Fruit fly (Drosophila melanogaster) whole organism, embryonic: ENCODE results near the gene Sdic2.
"Not testable (repeated sequence)": the region's sequence is repeated elsewhere in the genome, so short reads cannot be mapped to it uniquely, and the experiment has no call there.

Source experiments
- CG10209 ChIP-seq: fragments of 200-800 bp; sonication (Bioruptor generic); optimal IDR thresholded peaks from 3 replicates; lab custom pipeline; 2017; ENCODE audit warnings: missing biosample characterization, mild to moderate bottlenecking, missing genetic modification characterization, missing genetic modification reagents
- CG10267 ChIP-seq: fragments of 200-800 bp; sonication (Bioruptor generic); optimal IDR thresholded peaks from 2 replicates; lab custom pipeline; 2018; ENCODE audit warnings: missing biosample characterization, mild to moderate bottlenecking, missing genetic modification characterization, moderate library complexity
- CG11456 ChIP-seq: fragments of 200-800 bp; sonication (Bioruptor generic); IDR thresholded peaks from 3 replicates; pipeline ENCODE4 v1.3.6; 2022; ENCODE audit warnings: missing biosample characterization, missing genetic modification characterization
- CG11723 ChIP-seq: fragments of 200-800 bp; sonication (Bioruptor generic); optimal IDR thresholded peaks from 2 replicates; lab custom pipeline; 2017; ENCODE audit warnings: missing biosample characterization, mild to moderate bottlenecking, missing genetic modification characterization
- CG12769 ChIP-seq: fragments of 200-800 bp; sonication (Bioruptor generic); optimal IDR thresholded peaks from 2 replicates; lab custom pipeline; 2019; ENCODE audit warnings: missing biosample characterization, mild to moderate bottlenecking, missing genetic modification characterization, moderate library complexity
- CG15479 ChIP-seq: fragments of 200-800 bp; sonication (Bioruptor generic); optimal IDR thresholded peaks from 3 replicates; lab custom pipeline; 2019; ENCODE audit warnings: missing biosample characterization, mild to moderate bottlenecking, missing genetic modification characterization, moderate library complexity
- CG17612 ChIP-seq: fragments of 200-800 bp; sonication (Bioruptor generic); IDR thresholded peaks from 2 replicates; pipeline ENCODE4 v1.3.6; 2022; ENCODE audit warnings: missing biosample characterization, missing genetic modification characterization
- CG1832 ChIP-seq: fragments of 200-800 bp; sonication (Bioruptor generic); optimal IDR thresholded peaks from 2 replicates; lab custom pipeline; 2017; ENCODE audit warnings: missing biosample characterization, mild to moderate bottlenecking, missing genetic modification characterization, inconsistent platforms
- CG31224 ChIP-seq: fragments of 200-800 bp; sonication (Bioruptor generic); IDR thresholded peaks from 2 replicates; pipeline ENCODE4 v1.3.6; 2022; ENCODE audit warnings: missing biosample characterization, missing genetic modification characterization
- CG6654 ChIP-seq: fragments of 200-800 bp; sonication (Bioruptor generic); optimal IDR thresholded peaks from 2 replicates; lab custom pipeline; 2017; ENCODE audit warnings: missing biosample characterization, mild to moderate bottlenecking, missing genetic modification characterization
- CG7357 ChIP-seq: fragments of 200-800 bp; sonication (Bioruptor generic); IDR thresholded peaks from 3 replicates; pipeline ENCODE4 v1.3.6; 2022; ENCODE audit warnings: missing biosample characterization, missing genetic modification characterization
- CG8478 ChIP-seq: fragments of >200 bp; optimal IDR thresholded peaks from 2 replicates; lab custom pipeline; 2018
- Dp ChIP-seq: fragments of 200-800 bp; sonication (Bioruptor generic); optimal IDR thresholded peaks from 2 replicates; lab custom pipeline; 2018; ENCODE audit warnings: missing biosample characterization, mild to moderate bottlenecking, missing genetic modification characterization, moderate library complexity
- Fer2 ChIP-seq: fragments of 200-800 bp; sonication (Bioruptor generic); optimal IDR thresholded peaks from 2 replicates; lab custom pipeline; 2018; ENCODE audit warnings: missing biosample characterization, mild to moderate bottlenecking, missing genetic modification characterization, moderate library complexity
- GATAe ChIP-seq: fragments of 200-800 bp; sonication (Bioruptor generic); conservative IDR thresholded peaks from 2 replicates; pipeline ENCODE4 v1.3.6; 2022; ENCODE audit warnings: missing biosample characterization, missing genetic modification characterization
- Rx ChIP-seq: fragments of 200-800 bp; sonication (Bioruptor generic); IDR thresholded peaks from 2 replicates; pipeline ENCODE4 v1.3.6; 2022; ENCODE audit warnings: missing biosample characterization, missing genetic modification characterization
- Sin3A ChIP-seq: fragments of >200 bp; optimal IDR thresholded peaks from 2 replicates; lab custom pipeline; 2018
- ac ChIP-seq: fragments of 200-800 bp; sonication (Bioruptor generic); optimal IDR thresholded peaks from 3 replicates; lab custom pipeline; 2017; ENCODE audit warnings: missing biosample characterization, mild to moderate bottlenecking, missing genetic modification characterization
- chif ChIP-seq, 2 experiments: fragments of 200-800 bp; sonication (Bioruptor generic); optimal IDR thresholded peaks; 3 replicates each; lab custom pipeline; 2016; ENCODE audit warnings: missing biosample characterization in 2 of 2, missing genetic modification characterization in 2 of 2
- emc ChIP-seq: fragments of 200-800 bp; sonication (Bioruptor generic); optimal IDR thresholded peaks from 2 replicates; lab custom pipeline; 2016; ENCODE audit warnings: missing biosample characterization, missing genetic modification characterization
- ewg ChIP-seq: fragments of 200-800 bp; sonication (Bioruptor generic); optimal IDR thresholded peaks from 3 replicates; lab custom pipeline; 2017; ENCODE audit warnings: mild to moderate bottlenecking, missing biosample characterization, missing genetic modification reagents, missing genetic modification characterization
- gem ChIP-seq: fragments of 200-800 bp; sonication (Bioruptor generic); optimal IDR thresholded peaks from 2 replicates; lab custom pipeline; 2019; ENCODE audit warnings: missing biosample characterization, mild to moderate bottlenecking, missing genetic modification characterization, moderate library complexity
- nerfin-1 ChIP-seq: fragments of 200-800 bp; sonication (Bioruptor generic); optimal IDR thresholded peaks from 3 replicates; lab custom pipeline; 2019; ENCODE audit warnings: missing biosample characterization, mild to moderate bottlenecking, missing genetic modification characterization, moderate library complexity
- pfk ChIP-seq: fragments of 200-800 bp; sonication (Bioruptor generic); optimal IDR thresholded peaks from 2 replicates; lab custom pipeline; 2018; ENCODE audit warnings: missing biosample characterization, mild to moderate bottlenecking, missing genetic modification characterization, moderate library complexity
- sr ChIP-seq: fragments of 200-800 bp; sonication (Bioruptor generic); IDR thresholded peaks from 3 replicates; pipeline ENCODE4 v1.3.6; 2022; ENCODE audit warnings: missing biosample characterization, missing genetic modification characterization
- stwl ChIP-seq: fragments of 200-800 bp; sonication (Bioruptor generic); optimal IDR thresholded peaks from 3 replicates; lab custom pipeline; 2018; ENCODE audit warnings: missing biosample characterization, mild to moderate bottlenecking, missing genetic modification characterization, moderate library complexity
- tll ChIP-seq, 2 experiments: fragments of 200-800 bp in 1 of 2; fragments of >200 bp in 1 of 2; sonication (Bioruptor generic) in 1 of 2; optimal IDR thresholded peaks; 2 replicates each; lab custom pipeline; 2017 to 2019; ENCODE audit warnings: missing biosample characterization in 2 of 2, missing genetic modification characterization in 2 of 2, mild to moderate bottlenecking in 1 of 2, moderate library complexity in 1 of 2
- tna ChIP-seq: fragments of 200-800 bp; sonication (Bioruptor generic); IDR thresholded peaks from 2 replicates; pipeline ENCODE4 v1.3.6; 2022; ENCODE audit warnings: missing biosample characterization, missing genetic modification characterization; ENCODE audit not compliant: partially characterized antibody
- vfl ChIP-seq: fragments of 200-800 bp; sonication (Bioruptor generic); optimal IDR thresholded peaks from 2 replicates; lab custom pipeline; 2016; ENCODE audit warnings: missing biosample characterization, missing genetic modification characterization

Sdic2 gene

DNA sequence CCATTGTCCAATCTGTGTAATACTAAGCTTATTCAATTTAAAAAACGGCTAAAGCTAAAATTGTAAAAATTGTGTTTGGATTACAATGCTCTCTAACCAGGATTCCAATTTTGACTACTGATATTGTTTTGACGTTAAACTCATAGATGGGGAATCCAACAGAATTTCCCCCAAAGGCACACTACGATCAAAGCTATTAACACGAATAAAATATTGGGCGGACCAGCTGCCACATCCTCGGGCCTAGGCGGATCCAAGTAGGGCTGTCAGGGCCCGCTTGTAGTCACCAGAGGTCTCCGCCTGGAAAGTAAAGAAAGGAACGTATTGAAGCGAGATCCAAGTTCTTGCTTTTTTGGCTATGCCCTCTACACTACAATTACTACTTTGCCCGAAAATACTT lies at the start of gene Sdic2:
Gene Sdic2 (minus strand): TSS at position 101 of the 400 bp plus-strand sequence.
- TF ChIP-seq CG7357 (GFP tag; lab: Robert Waterston, UW); Rx; emc (GFP tag; lab: Kevin White, UChicago): not testable (repeated sequence)

DNA sequence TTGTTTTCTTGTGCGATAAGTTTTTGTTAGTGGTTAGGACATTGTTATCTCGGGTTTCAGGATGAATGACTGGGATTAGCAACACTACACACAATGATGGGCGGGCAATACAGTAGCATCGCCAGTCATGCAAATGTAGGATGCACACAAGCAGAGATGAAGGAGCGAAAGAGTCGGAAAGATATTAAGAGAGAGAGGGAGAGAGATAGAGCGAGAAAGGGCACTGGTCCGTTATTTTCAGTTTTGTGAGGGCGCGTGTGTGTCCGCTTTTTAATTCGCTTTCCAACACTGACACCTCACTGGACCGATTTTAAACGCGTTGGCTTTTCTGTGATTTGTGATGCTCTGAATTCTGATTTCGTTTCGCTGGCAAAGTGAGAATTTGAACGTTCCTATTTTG lies 45.4 kb upstream of the Sdic2 start:
- no peak for TF ChIP-seq CG10209
- TF ChIP-seq stwl (tag; lab: Kevin White, UChicago), result peak; percentile 86
- peak; percentile 53 for TF ChIP-seq CG1832 (GFP tag; lab: Kevin White, UChicago)
- peak in 1 of 2 experiments; percentile 52 for TF ChIP-seq tll (GFP tag; optimal IDR thresholded peaks at IDR 0.05; lab: Kevin White, UChicago)
- no peak for TF ChIP-seq sr
- peak; percentile 6 for TF ChIP-seq CG10267 (tag; lab: Kevin White, UChicago)
- TF ChIP-seq CG15479 (GFP tag; lab: Kevin White, UChicago), result peak; percentile 15
- peak; percentile 64 for TF ChIP-seq CG8478 (lab: Kevin White, UChicago)
- no peak for TF ChIP-seq nerfin-1 (tag; lab: Kevin White, UChicago)
- TF ChIP-seq ac (GFP tag; lab: Kevin White, UChicago), result no peak

- not testable (repeated sequence) for TF ChIP-seq Sin3A; vfl; CG6654 (GFP tag; lab: Kevin White, UChicago)
Observed at dm6 chrX:20224920-20225319, 38.6 kb upstream of the Sdic2 start, which contains the start of gene Sdic4. Gene Sdic4 (minus strand): TSS chrX:20225020.

- not testable (repeated sequence) for TF ChIP-seq chif (GFP tag; optimal IDR thresholded peaks at IDR 0.05; lab: Kevin White, UChicago); CG12769 (tag; lab: Kevin White, UChicago); gem
Observed at dm6 chrX:20217159-20217558, 30.9 kb upstream of the Sdic2 start, which contains the start of gene SdicC. Gene SdicC (minus strand): TSS chrX:20217259.

DNA sequence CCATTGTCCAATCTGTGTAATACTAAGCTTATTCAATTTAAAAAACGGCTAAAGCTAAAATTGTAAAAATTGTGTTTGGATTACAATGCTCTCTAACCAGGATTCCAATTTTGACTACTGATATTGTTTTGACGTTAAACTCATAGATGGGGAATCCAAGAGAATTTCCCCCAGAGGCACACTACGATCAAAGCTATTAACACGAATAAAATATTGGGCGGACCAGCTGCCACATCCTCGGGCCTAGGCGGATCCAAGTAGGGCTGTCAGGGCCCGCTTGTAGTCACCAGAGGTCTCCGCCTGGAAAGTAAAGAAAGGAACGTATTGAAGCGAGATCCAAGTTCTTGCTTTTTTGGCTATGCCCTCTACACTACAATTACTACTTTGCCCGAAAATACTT lies 23.2 kb upstream of the Sdic2 start, which contains the start of gene SdicB:
Gene SdicB (minus strand): TSS at position 101 of the 400 bp plus-strand sequence.
- TF ChIP-seq GATAe; CG31224 (GFP tag; lab: Robert Waterston, UW); tna (GFP tag; lab: Robert Waterston, UW): not testable (repeated sequence)

- not testable (repeated sequence) for TF ChIP-seq CG31224 (GFP tag; lab: Robert Waterston, UW); pfk (GFP tag; lab: Kevin White, UChicago); CG7357 (GFP tag; lab: Robert Waterston, UW)
Observed at dm6 chrX:20201833-20202232, 15.5 kb upstream of the Sdic2 start, which contains the start of gene SdicA. Gene SdicA (minus strand): TSS chrX:20201933.

dm6 chrX:20194127-20194526 lies 7.8 kb upstream of the Sdic2 start, which contains the start of gene Sdic3:
Gene Sdic3 (minus strand): TSS chrX:20194227.
- not testable (repeated sequence) for TF ChIP-seq CG11456 (GFP tag; lab: Robert Waterston, UW); Fer2 (tag; lab: Kevin White, UChicago); Dp

DNA sequence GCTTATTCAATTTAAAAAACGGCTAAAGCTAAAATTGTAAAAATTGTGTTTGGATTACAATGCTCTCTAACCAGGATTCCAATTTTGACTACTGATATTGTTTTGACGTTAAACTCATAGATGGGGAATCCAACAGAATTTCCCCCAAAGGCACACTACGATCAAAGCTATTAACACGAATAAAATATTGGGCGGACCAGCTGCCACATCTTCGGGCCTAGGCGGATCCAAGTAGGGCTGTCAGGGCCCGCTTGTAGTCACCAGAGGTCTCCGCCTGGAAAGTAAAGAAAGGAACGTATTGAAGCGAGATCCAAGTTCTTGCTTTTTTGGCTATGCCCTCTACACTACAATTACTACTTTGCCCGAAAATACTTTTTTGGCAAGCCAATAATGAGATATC lies 7.7 kb downstream of the Sdic2 start, which contains the start of gene Sdic1:
Gene Sdic1 (minus strand): TSS at position 101 of the 400 bp plus-strand sequence.
- not testable (repeated sequence) for TF ChIP-seq CG17612 (GFP tag; lab: Robert Waterston, UW); ewg; CG11723
- TF ChIP-seq, all 482 proteins: peak for 0; not testable (repeated sequence) for 482
